Fruit fly (Drosophila melanogaster): Measurements from ENCODE around the gene spoon.
A peak's percentile ranks its signal among the peaks of the same experiment; 100 is the strongest.

Gene spoon

dm6 chrX:5429778-5430576, 9.3 kb upstream of the spoon start (continued):
- TF ChIP-seq danr (GFP tag; IDR thresholded peaks at IDR 0.05) (peak; percentile 79), CG6254 (GFP tag; optimal IDR thresholded peaks at IDR 0.05) (peak; percentile 8), Bgb (GFP tag; IDR thresholded peaks at IDR 0.05; ENCODE audit: partially characterized antibody) (no peak), Oli (tag; optimal IDR thresholded peaks at IDR 0.05) (peak; percentile 83), corto (GFP tag; optimal IDR thresholded peaks at IDR 0.05) (peak; percentile 33), yki (optimal IDR thresholded peaks at IDR 0.05) (no peak), gcm (GFP tag; optimal IDR thresholded peaks at IDR 0.05) (peak; percentile 32), ATbp (GFP tag; optimal IDR thresholded peaks at IDR 0.05) (peak; percentile 52), Vsx1 (GFP tag; optimal IDR thresholded peaks at IDR 0.05) (peak; percentile 55), chn (GFP tag; optimal IDR thresholded peaks at IDR 0.05) (peak; percentile 61), CG6854 (GFP tag; optimal IDR thresholded peaks at IDR 0.05) (peak; percentile 80), sima (GFP tag; optimal IDR thresholded peaks at IDR 0.05) (no peak), Asciz (GFP tag; optimal IDR thresholded peaks at IDR 0.05) (peak; percentile 43), vfl (GFP tag; optimal IDR thresholded peaks at IDR 0.05) (peak; percentile 39), CG17802 (tag; optimal IDR thresholded peaks at IDR 0.05) (no peak), schlank (tag; optimal IDR thresholded peaks at IDR 0.05) (peak; percentile 47), usp (GFP tag; optimal IDR thresholded peaks at IDR 0.05) (no peak), CG32532 (GFP tag; IDR thresholded peaks at IDR 0.05) (peak; percentile 89), gro (GFP tag; optimal IDR thresholded peaks at IDR 0.05) (peak; percentile 75), sd (tag; optimal IDR thresholded peaks at IDR 0.05) (peak; percentile 70), crp (GFP tag; optimal IDR thresholded peaks at IDR 0.05) (peak in 1 of 2 experiments; percentile 24), YL-1 (GFP tag; optimal IDR thresholded peaks at IDR 0.05) (peak; percentile 36), mirr (GFP tag; optimal IDR thresholded peaks at IDR 0.05) (peak; percentile 58), CG7556 (GFP tag; optimal IDR thresholded peaks at IDR 0.05) (peak; percentile 86), fru (optimal IDR thresholded peaks at IDR 0.05) (no peak), Scr (GFP tag; IDR thresholded peaks at IDR 0.05; ENCODE audit: partially characterized antibody) (no peak), CG15011 (GFP tag; optimal IDR thresholded peaks at IDR 0.05) (peak; percentile 78), slbo (GFP tag; IDR thresholded peaks at IDR 0.05) (peak; percentile 87), CG12104 (GFP tag; optimal IDR thresholded peaks at IDR 0.05) (peak; percentile 65), CG16815 (GFP tag; optimal IDR thresholded peaks at IDR 0.05) (peak; percentile 63), CG16813 (GFP tag; IDR thresholded peaks at IDR 0.05; ENCODE audit: partially characterized antibody) (no peak), scrt (GFP tag; optimal IDR thresholded peaks at IDR 0.05) (peak; percentile 71), Med (GFP tag) (peak; percentile 91), CG17912 (GFP tag; optimal IDR thresholded peaks at IDR 0.05) (no peak), CG11398 (GFP tag; optimal IDR thresholded peaks at IDR 0.05) (peak; percentile 59), lab (GFP tag; optimal IDR thresholded peaks at IDR 0.05) (peak; percentile 90), CG5245 (GFP tag; optimal IDR thresholded peaks at IDR 0.05) (peak; percentile 49), odd (GFP tag; optimal IDR thresholded peaks at IDR 0.05) (peak; percentile 71), Fer2 (tag; optimal IDR thresholded peaks at IDR 0.05) (peak; percentile 78), nerfin-1 (tag; optimal IDR thresholded peaks at IDR 0.05) (peak; percentile 44), CG17361 (GFP tag; IDR thresholded peaks at IDR 0.05) (peak; percentile 82), psq (GFP tag; optimal IDR thresholded peaks at IDR 0.05) (peak; percentile 41), gce (GFP tag; IDR thresholded peaks at IDR 0.05) (no peak), Sin3A (optimal IDR thresholded peaks at IDR 0.05) (no peak), Six4 (GFP tag; optimal IDR thresholded peaks at IDR 0.05) (peak; percentile 28), h (optimal IDR thresholded peaks at IDR 0.05) (no peak), trem (tag; optimal IDR thresholded peaks at IDR 0.05) (no peak), Rfx (GFP tag; IDR thresholded peaks at IDR 0.05) (peak; percentile 92), CHES-1-like (GFP tag; optimal IDR thresholded peaks at IDR 0.05) (peak; percentile 85), CG33213 (GFP tag; optimal IDR thresholded peaks at IDR 0.05) (peak; percentile 39)
